1 fruit fly cellular context compared by ENCODE assay signal in the genomic region with DNA sequence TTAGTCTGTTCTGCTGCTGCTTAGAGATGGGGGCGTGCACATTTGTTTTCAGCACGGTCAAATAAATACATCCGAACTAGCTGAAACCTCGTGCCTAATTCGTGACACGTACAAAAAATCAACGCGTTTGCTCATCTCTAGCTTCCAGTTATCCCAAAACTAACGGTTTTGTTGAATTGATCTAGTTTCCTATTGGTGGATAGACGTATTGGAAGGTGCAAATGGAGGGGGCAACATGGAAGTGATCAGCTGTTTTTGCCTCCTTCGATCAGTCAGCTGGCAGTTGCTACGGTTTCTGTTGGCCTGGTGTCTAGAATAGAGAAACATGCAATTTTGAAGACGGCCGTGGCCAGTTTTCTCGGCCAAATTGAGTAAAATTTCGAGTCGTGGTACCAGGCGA.
TF ChIP-seq lines count a peak whose summit lies in the region.

No protein-coding gene starts in this region.

TF ChIP-seq in whole organism, embryonic, 481 proteins besides CTCF, POLR2A, EP300 and RAD21 (continued from another document):
- TF ChIP-seq HmgZ (tag; optimal IDR thresholded peaks at IDR 0.05; lab: Kevin White, UChicago) (peak; percentile 26), Med (GFP tag; lab: Kevin White, UChicago) (peak; percentile 92), CG17912 (GFP tag; optimal IDR thresholded peaks at IDR 0.05; lab: Kevin White, UChicago) (no peak), CG12104 (GFP tag; optimal IDR thresholded peaks at IDR 0.05; lab: Kevin White, UChicago) (no peak), CG32532 (GFP tag; IDR thresholded peaks at IDR 0.05; lab: Robert Waterston, UW) (peak; percentile 37; the same call in 1 of the 2 replicates), pho (GFP tag; optimal IDR thresholded peaks at IDR 0.05; lab: Kevin White, UChicago) (peak; percentile 22), D19B (GFP tag; optimal IDR thresholded peaks at IDR 0.05; lab: Kevin White, UChicago) (no peak), Hey (tag; optimal IDR thresholded peaks at IDR 0.05; lab: Kevin White, UChicago) (no peak), CG6791 (GFP tag; IDR thresholded peaks at IDR 0.05; lab: Robert Waterston, UW; ENCODE audit: partially characterized antibody) (peak; percentile 93), grau (tag; optimal IDR thresholded peaks at IDR 0.05; lab: Kevin White, UChicago) (peak; percentile 49), Sin3A (optimal IDR thresholded peaks at IDR 0.05; lab: Kevin White, UChicago) (no peak), pnt (GFP tag; optimal IDR thresholded peaks at IDR 0.05; lab: Kevin White, UChicago) (no peak), kah (GFP tag; optimal IDR thresholded peaks at IDR 0.05; lab: Kevin White, UChicago) (no peak), CG4854 (GFP tag; optimal IDR thresholded peaks at IDR 0.05; lab: Kevin White, UChicago) (no peak), Stat92E (GFP tag; optimal IDR thresholded peaks at IDR 0.05; lab: Kevin White, UChicago) (peak in 1 of 3 experiments; percentile 60), CG17359 (tag; optimal IDR thresholded peaks at IDR 0.05; lab: Kevin White, UChicago) (no peak), CG8089 (GFP tag; optimal IDR thresholded peaks at IDR 0.05; lab: Kevin White, UChicago) (no peak), CG9437 (GFP tag; optimal IDR thresholded peaks at IDR 0.05; lab: Kevin White, UChicago) (no peak), oc (tag; optimal IDR thresholded peaks at IDR 0.05; lab: Kevin White, UChicago) (no peak), CG10366 (GFP tag; IDR thresholded peaks at IDR 0.05; lab: Robert Waterston, UW) (peak; percentile 37; the same call in 1 of the 2 replicates), ERR (GFP tag; optimal IDR thresholded peaks at IDR 0.05; lab: Kevin White, UChicago) (no peak), CG1832 (GFP tag; optimal IDR thresholded peaks at IDR 0.05; lab: Kevin White, UChicago) (no peak), Ptx1 (GFP tag; IDR thresholded peaks at IDR 0.05; lab: Robert Waterston, UW) (peak; percentile 51; the same call in 1 of the 2 replicates), CG12659 (GFP tag; optimal IDR thresholded peaks at IDR 0.05; lab: Kevin White, UChicago) (peak; percentile 43), CG10147 (GFP tag; optimal IDR thresholded peaks at IDR 0.05; lab: Kevin White, UChicago) (peak; percentile 49), p53 (GFP tag; optimal IDR thresholded peaks at IDR 0.05; lab: Kevin White, UChicago) (no peak), Side (GFP tag; optimal IDR thresholded peaks at IDR 0.05; lab: Kevin White, UChicago) (peak; percentile 3), CG15479 (GFP tag; optimal IDR thresholded peaks at IDR 0.05; lab: Kevin White, UChicago) (no peak), nom (GFP tag; optimal IDR thresholded peaks at IDR 0.05; lab: Kevin White, UChicago) (no peak), Spps (tag; optimal IDR thresholded peaks at IDR 0.05; lab: Kevin White, UChicago) (no peak), trem (tag; optimal IDR thresholded peaks at IDR 0.05; lab: Kevin White, UChicago) (no peak), dmrt99B (tag; optimal IDR thresholded peaks at IDR 0.05; lab: Kevin White, UChicago) (peak; percentile 28), CG13624 (GFP tag; optimal IDR thresholded peaks at IDR 0.05; lab: Kevin White, UChicago) (peak; percentile 35), Hand (GFP tag; optimal IDR thresholded peaks at IDR 0.05; lab: Kevin White, UChicago) (no peak), CG6765 (GFP tag; optimal IDR thresholded peaks at IDR 0.05; lab: Kevin White, UChicago) (no peak), salm (tag; optimal IDR thresholded peaks at IDR 0.05; lab: Kevin White, UChicago) (no peak), lmd (GFP tag; IDR thresholded peaks at IDR 0.05; lab: Robert Waterston, UW) (peak; percentile 53; the same call in 1 of the 2 replicates), Fer2 (tag; optimal IDR thresholded peaks at IDR 0.05; lab: Kevin White, UChicago) (no peak), CG12071 (GFP tag; optimal IDR thresholded peaks at IDR 0.05; lab: Kevin White, UChicago) (no peak)
